Fruit fly (Drosophila melanogaster) whole organism, wandering third instar larva: Measurements from ENCODE around the gene CG3764.
A peak's percentile ranks its signal among the peaks of the same experiment; 100 is the strongest.

Experiments
- Abd-B ChIP-seq: fragments of >200 bp; optimal IDR thresholded peaks from 2 replicates; lab custom pipeline; 2017; ENCODE audit warnings: missing biosample characterization, missing genetic modification characterization
- CG32264 ChIP-seq: fragments of 200-800 bp; sonication (Bioruptor generic); optimal IDR thresholded peaks from 2 replicates; lab custom pipeline; 2016; ENCODE audit warnings: missing biosample characterization, missing genetic modification characterization
- CG9705 ChIP-seq: fragments of 200-800 bp; sonication (Bioruptor generic); optimal IDR thresholded peaks from 2 replicates; lab custom pipeline; 2018; ENCODE audit warnings: missing biosample characterization, mild to moderate bottlenecking, missing genetic modification characterization
- CrebA ChIP-seq: fragments of 200-800 bp; sonication (Bioruptor generic); optimal IDR thresholded peaks from 2 replicates; lab custom pipeline; 2016; ENCODE audit warnings: missing biosample characterization, mild to moderate bottlenecking, missing genetic modification characterization, borderline replicate concordance
- Dfd ChIP-seq: fragments of >200 bp; optimal IDR thresholded peaks from 2 replicates; lab custom pipeline; 2017; ENCODE audit warnings: missing biosample characterization, missing genetic modification characterization
- Dif ChIP-seq: fragments of 200-275, 200-300 bp; sonication (Bioruptor generic); optimal IDR thresholded peaks from 2 replicates; lab custom pipeline; 2018; ENCODE audit warnings: missing biosample characterization, missing genetic modification characterization; ENCODE audit not compliant: partially characterized antibody
- GATAd ChIP-seq: sonication (Bioruptor generic); optimal IDR thresholded peaks from 2 replicates; lab custom pipeline; 2016; ENCODE audit warnings: missing biosample characterization, missing genetic modification characterization
- HLH106 ChIP-seq: fragments of 200-800 bp; optimal IDR thresholded peaks from 3 replicates; lab custom pipeline; 2019; ENCODE audit warnings: missing biosample characterization, mild to moderate bottlenecking, missing genetic modification characterization, moderate library complexity
- Hnf4 ChIP-seq: fragments of 200-800 bp; sonication (Bioruptor generic); optimal IDR thresholded peaks from 2 replicates; lab custom pipeline; 2016; ENCODE audit warnings: missing biosample characterization, mild to moderate bottlenecking, missing genetic modification characterization
- Hr78 ChIP-seq: fragments of >200 bp; optimal IDR thresholded peaks from 2 replicates; lab custom pipeline; 2017; ENCODE audit warnings: missing biosample characterization, missing genetic modification characterization
- Hr83 ChIP-seq: fragments of 200-300 bp; sonication (Bioruptor generic); optimal IDR thresholded peaks from 2 replicates; lab custom pipeline; 2016; ENCODE audit warnings: missing biosample characterization, mild to moderate bottlenecking, missing genetic modification characterization, moderate library complexity; ENCODE audit not compliant: poor library complexity, severe bottlenecking
- Jra ChIP-seq: sonication (Bioruptor generic); optimal IDR thresholded peaks from 2 replicates; lab custom pipeline; 2016; ENCODE audit warnings: missing biosample characterization, missing genetic modification characterization
- Mio ChIP-seq: sonication (Bioruptor generic); optimal IDR thresholded peaks from 2 replicates; lab custom pipeline; 2016; ENCODE audit warnings: missing biosample characterization, missing genetic modification characterization
- Myc ChIP-seq: fragments of >200 bp; optimal IDR thresholded peaks from 2 replicates; lab custom pipeline; 2017
- N ChIP-seq: fragments of >200 bp; optimal IDR thresholded peaks from 2 replicates; lab custom pipeline; 2018; ENCODE audit warnings: missing biosample characterization, missing external identifiers, missing genetic modification characterization
- OdsH ChIP-seq: fragments of 200-800 bp; sonication (Bioruptor generic); optimal IDR thresholded peaks from 2 replicates; lab custom pipeline; 2016; ENCODE audit warnings: missing biosample characterization, mild to moderate bottlenecking, missing genetic modification characterization
- Rel ChIP-seq, 2 experiments: fragments of 200-800 bp; sonication (Bioruptor generic) in 1 of 2; optimal IDR thresholded peaks; 2 replicates in 1 of 2; 3 replicates in 1 of 2; lab custom pipeline; 2016 to 2019; ENCODE audit warnings: mild to moderate bottlenecking in 2 of 2, missing biosample characterization in 2 of 2, missing genetic modification characterization in 2 of 2, moderate library complexity in 1 of 2
- Sp1 ChIP-seq: fragments of 200-800 bp; sonication (Bioruptor generic); optimal IDR thresholded peaks from 3 replicates; lab custom pipeline; 2019; ENCODE audit warnings: missing biosample characterization, mild to moderate bottlenecking, missing genetic modification characterization, moderate library complexity
- Vsx2 ChIP-seq: fragments of 200-300, 225-300 bp; sonication (Bioruptor generic); optimal IDR thresholded peaks from 2 replicates; lab custom pipeline; 2018; ENCODE audit warnings: missing biosample characterization, missing genetic modification characterization; ENCODE audit not compliant: partially characterized antibody
- br ChIP-seq: fragments of 200-800 bp; sonication (Bioruptor generic); optimal IDR thresholded peaks from 2 replicates; lab custom pipeline; 2016; ENCODE audit warnings: missing biosample characterization, missing genetic modification characterization
- brk ChIP-seq: fragments of 200-800 bp; sonication (Bioruptor generic); optimal IDR thresholded peaks from 2 replicates; lab custom pipeline; 2016; ENCODE audit warnings: missing biosample characterization, mild to moderate bottlenecking, missing genetic modification characterization
- dl ChIP-seq, 2 experiments: fragments of 175-275, 200-275 bp in 1 of 2; fragments of 200-275 bp in 1 of 2; sonication (Bioruptor generic); optimal IDR thresholded peaks; lab custom pipeline; 2018; ENCODE audit warnings: mild to moderate bottlenecking in 2 of 2, missing biosample characterization in 2 of 2, missing genetic modification characterization in 2 of 2, moderate library complexity in 2 of 2; ENCODE audit not compliant: partially characterized antibody in 2 of 2, insufficient read depth in 1 of 2
- dmrt93B ChIP-seq: fragments of 200-800 bp; sonication (Bioruptor generic); optimal IDR thresholded peaks from 2 replicates; lab custom pipeline; 2018; ENCODE audit warnings: missing biosample characterization, mild to moderate bottlenecking, missing genetic modification characterization
- dsf ChIP-seq: sonication (Bioruptor generic); optimal IDR thresholded peaks from 2 replicates; lab custom pipeline; 2016; ENCODE audit warnings: missing biosample characterization, missing genetic modification characterization, borderline replicate concordance
- ey ChIP-seq: fragments of 200-800 bp; sonication (Bioruptor generic); optimal IDR thresholded peaks from 2 replicates; lab custom pipeline; 2016; ENCODE audit warnings: missing biosample characterization, missing genetic modification characterization
- foxo ChIP-seq, 2 experiments: fragments of 200-800 bp; sonication (Bioruptor generic); optimal IDR thresholded peaks; 2 replicates in 1 of 2; 3 replicates in 1 of 2; lab custom pipeline; 2016 to 2017; ENCODE audit warnings: missing biosample characterization in 2 of 2, missing genetic modification characterization in 2 of 2
- fru ChIP-seq: fragments of 200-800 bp; sonication (Bioruptor generic); optimal IDR thresholded peaks from 3 replicates; lab custom pipeline; 2016; ENCODE audit warnings: missing biosample characterization, mild to moderate bottlenecking, missing genetic modification characterization
- h ChIP-seq: fragments of 200-800 bp; sonication (Bioruptor generic); optimal IDR thresholded peaks from 3 replicates; lab custom pipeline; 2016; ENCODE audit warnings: missing biosample characterization, mild to moderate bottlenecking, missing genetic modification characterization
- jim ChIP-seq: fragments of 175-275, 200-325 bp; sonication (Bioruptor generic); optimal IDR thresholded peaks from 2 replicates; lab custom pipeline; 2016; ENCODE audit warnings: missing biosample characterization, mild to moderate bottlenecking, missing genetic modification characterization
- lola ChIP-seq: fragments of >200 bp; optimal IDR thresholded peaks from 2 replicates; lab custom pipeline; 2017; ENCODE audit warnings: missing biosample characterization, missing genetic modification characterization
- pan ChIP-seq: fragments of >200 bp; optimal IDR thresholded peaks from 2 replicates; lab custom pipeline; 2017
- psq ChIP-seq: fragments of 200-800 bp; sonication (Bioruptor generic); optimal IDR thresholded peaks from 3 replicates; lab custom pipeline; 2017; ENCODE audit warnings: missing biosample characterization, mild to moderate bottlenecking, missing genetic modification characterization, moderate library complexity
- rgr ChIP-seq: fragments of 200-800 bp; sonication (Bioruptor generic); optimal IDR thresholded peaks from 3 replicates; lab custom pipeline; 2016; ENCODE audit warnings: missing biosample characterization, mild to moderate bottlenecking, missing genetic modification characterization
- sage ChIP-seq: fragments of 200-800 bp; sonication (Bioruptor generic); optimal IDR thresholded peaks from 2 replicates; lab custom pipeline; 2016; ENCODE audit warnings: missing biosample characterization, mild to moderate bottlenecking, missing genetic modification characterization
- sv ChIP-seq: fragments of 200-800 bp; sonication (Bioruptor generic); optimal IDR thresholded peaks from 3 replicates; lab custom pipeline; 2016; ENCODE audit warnings: missing biosample characterization, missing genetic modification characterization
- tai ChIP-seq: sonication (Bioruptor generic); optimal IDR thresholded peaks from 2 replicates; lab custom pipeline; 2016; ENCODE audit warnings: missing biosample characterization, missing genetic modification characterization
- usp ChIP-seq: fragments of >200 bp; optimal IDR thresholded peaks from 2 replicates; lab custom pipeline; 2017; ENCODE audit warnings: missing biosample characterization, missing genetic modification characterization
- woc ChIP-seq: sonication (Bioruptor generic); optimal IDR thresholded peaks from 2 replicates; lab custom pipeline; 2016; ENCODE audit warnings: missing biosample characterization, mild to moderate bottlenecking, missing genetic modification characterization

CG3764 gene

DNA sequence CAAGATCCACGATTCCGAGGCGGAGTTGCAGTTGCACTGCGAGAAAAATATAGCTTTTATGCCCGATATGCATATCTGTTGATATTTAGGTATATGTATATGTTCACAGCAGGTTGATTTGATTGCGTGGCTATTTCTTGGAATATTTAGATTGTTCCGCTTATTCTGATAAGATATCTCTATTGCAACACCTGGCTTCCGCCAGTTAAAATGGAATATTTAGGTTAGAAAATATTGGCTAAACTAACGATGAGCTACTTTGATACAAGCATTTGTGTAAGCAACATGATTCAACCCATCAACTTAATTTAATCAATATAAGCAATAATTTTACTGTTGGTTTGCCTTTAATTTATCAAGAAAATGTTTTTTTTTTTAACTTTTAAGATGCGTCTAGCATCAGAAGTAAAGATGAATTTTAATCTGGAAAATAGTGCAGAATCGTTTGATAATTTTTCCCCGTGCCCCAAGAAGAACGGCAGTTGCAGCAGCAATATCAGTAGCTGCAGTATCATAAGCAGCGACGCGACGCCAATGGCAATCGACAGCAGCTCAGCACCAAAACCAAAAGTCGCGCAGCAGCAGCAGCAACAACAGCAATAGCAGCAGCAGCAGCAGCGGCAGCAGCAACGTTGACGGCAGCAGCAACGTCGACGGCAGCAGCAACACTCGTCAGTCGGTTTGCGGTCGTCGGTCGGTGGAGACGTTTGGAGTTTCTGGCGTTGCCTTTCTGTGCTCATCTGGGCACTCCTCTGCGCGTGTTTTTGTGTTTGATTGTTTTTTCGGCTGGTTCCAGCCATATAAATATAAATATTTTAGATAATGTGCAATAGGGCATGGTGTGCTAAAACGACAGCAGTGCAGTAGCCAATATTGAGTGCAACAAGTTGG is 36.5 kb downstream of the CG3764 start (continued):
- TF ChIP-seq Rel (GFP tag; optimal IDR thresholded peaks at IDR 0.05; lab: Kevin White, UChicago) (no peak), Rel (tag; optimal IDR thresholded peaks at IDR 0.05; lab: Kevin White, UChicago) (no peak), CrebA (no peak), woc (peak; percentile 69), Hnf4 (GFP tag; lab: Kevin White, UChicago) (peak; percentile 27)

dm6 chr3L:16974645-16975151 is 37.7 kb downstream of the CG3764 start:
- TF ChIP-seq foxo (GFP tag; optimal IDR thresholded peaks at IDR 0.05; lab: Kevin White, UChicago) (peak; percentile 1 to 47), Rel (GFP tag; optimal IDR thresholded peaks at IDR 0.05; lab: Kevin White, UChicago) (peak; percentile 49), Rel (tag; optimal IDR thresholded peaks at IDR 0.05; lab: Kevin White, UChicago) (peak; percentile 27), Mio (GFP tag; lab: Kevin White, UChicago) (no peak), tai (GFP tag; lab: Kevin White, UChicago) (peak; percentile 49), fru (GFP tag; lab: Kevin White, UChicago) (peak; percentile 65), h (GFP tag; lab: Kevin White, UChicago) (peak; percentile 50), HLH106 (tag; lab: Kevin White, UChicago) (no peak), Jra (GFP tag; lab: Kevin White, UChicago) (no peak), psq (GFP tag; lab: Kevin White, UChicago) (no peak), pan (no peak), sv (no peak), CrebA (no peak), dl (GFP tag; optimal IDR thresholded peaks at IDR 0.05; lab: Kevin White, UChicago; ENCODE audit: insufficient read depth in 1 of 2, partially characterized antibody in 2 of 2) (no peak), rgr (GFP tag; lab: Kevin White, UChicago) (no peak), Hr83 (GFP tag; lab: Kevin White, UChicago) (no peak), CG32264 (GFP tag; lab: Kevin White, UChicago) (no peak), N (GFP tag; lab: Kevin White, UChicago) (no peak), Hnf4 (GFP tag; lab: Kevin White, UChicago) (peak; percentile 14), woc (peak; percentile 64), brk (GFP tag; lab: Kevin White, UChicago) (peak; percentile 53), Dif (GFP tag; lab: Kevin White, UChicago) (no peak), dsf (GFP tag; lab: Kevin White, UChicago) (no peak), ey (GFP tag; lab: Kevin White, UChicago) (no peak), GATAd (GFP tag; lab: Kevin White, UChicago) (no peak), OdsH (peak; percentile 23), lola (GFP tag; lab: Kevin White, UChicago) (no peak), br (no peak), jim (GFP tag; lab: Kevin White, UChicago) (no peak), Dfd (GFP tag; lab: Kevin White, UChicago) (no peak), Myc (lab: Kevin White, UChicago) (no peak), Hr78 (no peak), Abd-B (GFP tag; lab: Kevin White, UChicago) (no peak), Sp1 (GFP tag; lab: Kevin White, UChicago) (no peak), sage (peak; percentile 32), Vsx2 (no peak), usp (GFP tag; lab: Kevin White, UChicago) (no peak), dmrt93B (GFP tag; lab: Kevin White, UChicago) (peak; percentile 5), CG9705 (GFP tag; lab: Kevin White, UChicago) (peak; percentile 26)
